Worm (Caenorhabditis elegans): Measurements from ENCODE around the gene srj-8.

The srj-8 gene

ce11 chrV:3247515-3247914 is at the start of gene srj-8:
Gene srj-8, plus strand, starts transcription at chrV:3247815.
- no peak for TF ChIP-seq tbx-7 (tag; optimal IDR thresholded peaks at IDR 0.05)
- no peak for TF ChIP-seq pax-1 (tag; optimal IDR thresholded peaks at IDR 0.05)
- no peak for TF ChIP-seq eyg-1 (tag; optimal IDR thresholded peaks at IDR 0.05)
- TF ChIP-seq C08G9.2 (tag; optimal IDR thresholded peaks at IDR 0.05) = no peak
- no peak for TF ChIP-seq ceh-2 (tag; optimal IDR thresholded peaks at IDR 0.05)
- TF ChIP-seq ama-1 (optimal IDR thresholded peaks at IDR 0.05) = no peak
- no peak for TF ChIP-seq unc-86 (tag; optimal IDR thresholded peaks at IDR 0.05)
- TF ChIP-seq Y22D7AL.16 (tag; optimal IDR thresholded peaks at IDR 0.05) = no peak
- no peak for TF ChIP-seq pat-9 (tag; optimal IDR thresholded peaks at IDR 0.05)
- TF ChIP-seq lin-11 (tag; optimal IDR thresholded peaks at IDR 0.05) = no peak

ce11 chrV:3200323-3200722 is 47.3 kb upstream of the srj-8 start, which contains the start of gene K08D9.4:
Gene K08D9.4, minus strand, starts transcription at chrV:3200423.
- no peak for TF ChIP-seq ref-2 (tag; optimal IDR thresholded peaks at IDR 0.05)
- no peak for TF ChIP-seq dve-1 (tag; optimal IDR thresholded peaks at IDR 0.05)
- TF ChIP-seq Y22D7AL.16 (tag; optimal IDR thresholded peaks at IDR 0.05) = no peak
- TF ChIP-seq K09A11.1 (tag; optimal IDR thresholded peaks at IDR 0.05; ENCODE audit: insufficient read depth) = no peak
- no peak for TF ChIP-seq gmeb-2 (tag; optimal IDR thresholded peaks at IDR 0.05)

- TF ChIP-seq Y22D7AL.16 (tag; optimal IDR thresholded peaks at IDR 0.05) (no peak), tbx-7 (tag; optimal IDR thresholded peaks at IDR 0.05) (no peak), nhr-232 (tag; optimal IDR thresholded peaks at IDR 0.05) (no peak), ceh-9 (tag; optimal IDR thresholded peaks at IDR 0.05) (no peak), unc-42 (tag; optimal IDR thresholded peaks at IDR 0.05) (no peak), T23F11.4 (GFP tag; optimal IDR thresholded peaks at IDR 0.05) (no peak), gmeb-2 (tag; optimal IDR thresholded peaks at IDR 0.05) (no peak), nfya-1 (tag; optimal IDR thresholded peaks at IDR 0.05) (no peak), sdc-2 (tag; optimal IDR thresholded peaks at IDR 0.05) (no peak), npax-4 (tag; optimal IDR thresholded peaks at IDR 0.05) (no peak)
Observed at ce11 chrV:3204433-3204832, 43.2 kb upstream of the srj-8 start.

ce11 chrV:3208940-3209339 is 38.7 kb upstream of the srj-8 start:
- TF ChIP-seq odd-2 (tag; optimal IDR thresholded peaks at IDR 0.05) = no peak
- no peak for TF ChIP-seq unc-55 (GFP tag; optimal IDR thresholded peaks at IDR 0.05)

ce11 chrV:3210147-3210546 is 37.5 kb upstream of the srj-8 start, which contains the start of gene apx-1:
Gene apx-1, plus strand, starts transcription at chrV:3210196.
- no peak for TF ChIP-seq lin-11 (tag; optimal IDR thresholded peaks at IDR 0.05)
- no peak for TF ChIP-seq sox-2 (GFP tag; IDR thresholded peaks at IDR 0.05)
- TF ChIP-seq ceh-18 (tag; optimal IDR thresholded peaks at IDR 0.05) = no peak
- TF ChIP-seq ceh-24 (tag; optimal IDR thresholded peaks at IDR 0.05) = no peak
- no peak for TF ChIP-seq fkh-10 (GFP tag; optimal IDR thresholded peaks at IDR 0.05)
- TF ChIP-seq pha-2 (tag; optimal IDR thresholded peaks at IDR 0.05) = no peak

ce11 chrV:3218604-3219003 is 29.0 kb upstream of the srj-8 start:
- no peak for TF ChIP-seq syd-9 (tag; optimal IDR thresholded peaks at IDR 0.05)
- peak; percentile 47 for TF ChIP-seq ceh-2 (tag; optimal IDR thresholded peaks at IDR 0.05)
- peak; percentile 60 for TF ChIP-seq ref-2 (tag; optimal IDR thresholded peaks at IDR 0.05)
- peak; percentile 5 for TF ChIP-seq elt-2 (tag; optimal IDR thresholded peaks at IDR 0.05)
- peak; percentile 77 for TF ChIP-seq tbx-2 (tag; optimal IDR thresholded peaks at IDR 0.05)
- peak; percentile 25 for TF ChIP-seq ceh-14 (tag; optimal IDR thresholded peaks at IDR 0.05)
- TF ChIP-seq rnt-1 (tag; optimal IDR thresholded peaks at IDR 0.05) = peak; percentile 12
- TF ChIP-seq C08G9.2 (tag; optimal IDR thresholded peaks at IDR 0.05) = peak; percentile 69
- TF ChIP-seq zip-5 (tag; optimal IDR thresholded peaks at IDR 0.05) = peak; percentile 64
- peak; percentile 76 for TF ChIP-seq ceh-31 (tag; optimal IDR thresholded peaks at IDR 0.05)
- peak; percentile 26 for TF ChIP-seq C38D4.7 (GFP tag; optimal IDR thresholded peaks at IDR 0.05)
- peak; percentile 28 for TF ChIP-seq tbx-7 (tag; optimal IDR thresholded peaks at IDR 0.05)
- TF ChIP-seq che-1 (tag; optimal IDR thresholded peaks at IDR 0.05) = no peak
- TF ChIP-seq lim-6 (tag; optimal IDR thresholded peaks at IDR 0.05) = peak; percentile 29
- no peak for TF ChIP-seq hlh-6 (tag; optimal IDR thresholded peaks at IDR 0.05)
- TF ChIP-seq eyg-1 (tag; optimal IDR thresholded peaks at IDR 0.05) = no peak
- peak; percentile 27 for TF ChIP-seq fkh-6 (tag; optimal IDR thresholded peaks at IDR 0.05)
